Worm (Caenorhabditis elegans): ENCODE results near the gene nipa-1.

DNA sequence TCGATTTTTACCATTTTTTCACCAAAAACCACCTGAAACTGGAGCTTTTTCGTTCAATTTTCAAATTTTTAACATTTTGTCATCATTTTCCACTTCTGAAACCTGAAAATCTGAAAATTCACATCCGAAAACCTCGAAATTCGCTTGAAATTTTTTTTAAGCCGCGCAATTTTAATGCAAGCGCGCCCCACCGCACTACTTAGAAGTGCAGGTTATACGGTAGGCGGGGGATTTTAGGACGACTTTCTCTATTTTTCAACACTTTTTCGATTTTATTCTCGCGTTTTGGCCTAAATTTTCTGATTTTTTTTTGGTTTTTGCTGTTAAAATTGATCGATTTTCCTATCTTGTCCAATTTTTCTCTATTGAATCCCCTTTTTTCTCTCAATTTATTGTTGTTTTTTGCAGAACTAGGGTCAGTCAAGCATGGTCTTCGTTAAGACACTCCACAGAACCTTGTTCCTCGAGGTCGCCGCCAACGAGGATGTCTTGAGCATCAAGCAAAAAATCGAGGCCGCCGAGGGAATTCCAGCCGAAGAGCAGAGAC lies 58.9 kb downstream of the nipa-1 start, which contains the start of gene ubl-1:
- TF ChIP-seq ztf-29 (GFP tag; IDR thresholded peaks at IDR 0.05) (no peak), flt-1 (GFP tag; IDR thresholded peaks at IDR 0.05) (no peak), klf-2 (GFP tag; conservative IDR thresholded peaks at IDR 0.05) (no peak), cog-1 (tag; optimal IDR thresholded peaks at IDR 0.05) (no peak)

All from whole organism, midembryonic.